Worm (Caenorhabditis elegans): ENCODE measurements around the gene F53H4.2.

The F53H4.2 gene

DNA sequence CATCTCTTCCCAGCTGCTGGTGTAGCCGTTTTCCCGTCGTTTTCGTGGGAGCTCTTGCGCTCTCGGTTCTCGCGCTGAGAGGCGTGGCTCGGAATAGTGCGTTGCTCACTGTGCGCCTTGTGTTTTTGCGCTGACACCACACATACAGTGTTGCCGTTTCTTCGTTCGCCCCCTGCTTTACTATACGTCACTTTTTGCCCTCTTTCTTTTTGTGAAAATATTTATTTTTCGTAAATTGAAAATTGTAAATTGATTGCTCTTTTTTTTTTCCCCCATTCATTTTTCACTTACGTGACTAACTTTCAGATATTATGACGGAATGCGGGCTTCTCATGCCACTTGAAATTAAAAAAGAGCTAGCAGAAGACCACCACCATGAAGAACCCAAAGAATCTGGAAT is 21.8 kb downstream of the F53H4.2 start, which contains the start of gene gmeb-2:
Gene gmeb-2 (plus strand): TSS at position 301 of the 400 bp plus-strand sequence.
- TF ChIP-seq ttx-3 (tag; optimal IDR thresholded peaks at IDR 0.05) (no peak), dve-1 (tag; optimal IDR thresholded peaks at IDR 0.05) (no peak), madf-2 (tag; optimal IDR thresholded peaks at IDR 0.05) (no peak), hlh-6 (tag; optimal IDR thresholded peaks at IDR 0.05) (no peak), ceh-48 (tag; optimal IDR thresholded peaks at IDR 0.05) (no peak), fkh-6 (tag; optimal IDR thresholded peaks at IDR 0.05) (no peak), ceh-2 (tag; optimal IDR thresholded peaks at IDR 0.05) (no peak), pros-1 (tag; optimal IDR thresholded peaks at IDR 0.05) (no peak), ceh-9 (tag; optimal IDR thresholded peaks at IDR 0.05) (no peak), unc-55 (GFP tag; optimal IDR thresholded peaks at IDR 0.05) (no peak), fax-1 (tag; optimal IDR thresholded peaks at IDR 0.05) (no peak), C38D4.7 (GFP tag; optimal IDR thresholded peaks at IDR 0.05) (no peak)

DNA sequence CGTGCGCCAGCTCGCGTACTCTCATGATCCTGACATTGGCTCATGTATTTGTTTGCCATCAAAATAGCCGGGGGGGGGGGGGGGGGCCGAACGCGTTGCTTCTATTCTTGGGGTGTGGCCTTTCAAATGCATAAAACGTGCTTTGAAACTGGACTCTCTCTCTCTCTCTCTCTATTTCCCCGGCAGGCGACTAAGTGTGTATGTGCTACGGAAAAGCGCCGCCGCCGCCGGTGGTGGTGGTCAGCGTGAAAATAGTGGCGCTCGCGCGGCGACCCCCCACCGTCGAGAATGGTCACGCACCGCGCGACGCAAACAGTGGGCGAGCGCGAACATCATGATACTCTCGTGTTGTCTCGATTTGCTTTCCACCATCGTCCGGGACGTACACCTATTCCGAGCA is 24.1 kb downstream of the F53H4.2 start:
- TF ChIP-seq ceh-48 (tag; optimal IDR thresholded peaks at IDR 0.05), result no peak
- no peak for TF ChIP-seq lim-6 (tag; optimal IDR thresholded peaks at IDR 0.05)
- no peak for TF ChIP-seq fkh-6 (tag; optimal IDR thresholded peaks at IDR 0.05)
- no peak for TF ChIP-seq ceh-31 (tag; optimal IDR thresholded peaks at IDR 0.05)
- TF ChIP-seq ceh-6 (GFP tag; optimal IDR thresholded peaks at IDR 0.05), result no peak
- TF ChIP-seq C38D4.7 (GFP tag; optimal IDR thresholded peaks at IDR 0.05), result no peak
- TF ChIP-seq unc-55 (GFP tag; optimal IDR thresholded peaks at IDR 0.05), result no peak
- no peak for TF ChIP-seq pros-1 (tag; optimal IDR thresholded peaks at IDR 0.05)
- TF ChIP-seq nfya-1 (tag; optimal IDR thresholded peaks at IDR 0.05), result no peak
- TF ChIP-seq ref-2 (tag; optimal IDR thresholded peaks at IDR 0.05), result peak; percentile 26
- peak; percentile 29 for TF ChIP-seq pha-2 (tag; optimal IDR thresholded peaks at IDR 0.05)
- TF ChIP-seq tbx-2 (tag; optimal IDR thresholded peaks at IDR 0.05), result no peak
- TF ChIP-seq che-1 (tag; optimal IDR thresholded peaks at IDR 0.05), result no peak
- no peak for TF ChIP-seq npax-4 (tag; optimal IDR thresholded peaks at IDR 0.05)
- TF ChIP-seq gmeb-2 (tag; optimal IDR thresholded peaks at IDR 0.05), result no peak
- TF ChIP-seq ceh-34 (tag; optimal IDR thresholded peaks at IDR 0.05), result peak; percentile 54
- no peak for TF ChIP-seq T23F11.4 (GFP tag; optimal IDR thresholded peaks at IDR 0.05)
- TF ChIP-seq ttx-3 (tag; optimal IDR thresholded peaks at IDR 0.05), result no peak
- TF ChIP-seq madf-2 (tag; optimal IDR thresholded peaks at IDR 0.05), result no peak
- TF ChIP-seq hlh-8 (tag; optimal IDR thresholded peaks at IDR 0.05), result no peak
- no peak for TF ChIP-seq ets-4 (tag; optimal IDR thresholded peaks at IDR 0.05)
- no peak for TF ChIP-seq ceh-14 (tag; optimal IDR thresholded peaks at IDR 0.05)
- TF ChIP-seq hlh-30 (tag; optimal IDR thresholded peaks at IDR 0.05; ENCODE audit: insufficient read depth), result no peak

DNA sequence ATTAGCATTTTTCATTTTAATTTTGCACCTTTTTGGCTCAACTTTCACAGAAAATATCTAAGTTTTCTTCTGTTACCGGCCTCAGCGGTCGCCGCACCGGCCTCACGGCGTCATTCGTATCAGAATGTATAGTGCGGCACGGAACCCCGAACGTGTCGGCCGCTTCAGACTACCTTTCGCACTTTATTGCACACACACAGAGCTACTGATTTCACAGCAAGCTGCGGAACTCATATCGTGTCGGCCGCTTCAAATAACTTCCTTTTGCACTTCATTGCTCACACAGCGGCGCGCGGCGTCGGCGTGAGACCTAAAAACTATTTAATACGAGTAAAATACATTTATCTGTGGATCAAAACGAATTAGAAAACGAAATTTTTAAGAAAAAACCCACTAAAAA is 27.5 kb downstream of the F53H4.2 start:
- TF ChIP-seq F13H6.1 (tag; optimal IDR thresholded peaks at IDR 0.05) (no peak), unc-3 (GFP tag; conservative IDR thresholded peaks at IDR 0.05) (no peak), unc-3 (tag; optimal IDR thresholded peaks at IDR 0.05) (no peak), unc-42 (tag; optimal IDR thresholded peaks at IDR 0.05) (no peak), ceh-6 (GFP tag; optimal IDR thresholded peaks at IDR 0.05) (no peak), C08G9.2 (tag; optimal IDR thresholded peaks at IDR 0.05) (no peak), ref-2 (tag; optimal IDR thresholded peaks at IDR 0.05) (no peak), lim-6 (tag; optimal IDR thresholded peaks at IDR 0.05) (no peak)

DNA sequence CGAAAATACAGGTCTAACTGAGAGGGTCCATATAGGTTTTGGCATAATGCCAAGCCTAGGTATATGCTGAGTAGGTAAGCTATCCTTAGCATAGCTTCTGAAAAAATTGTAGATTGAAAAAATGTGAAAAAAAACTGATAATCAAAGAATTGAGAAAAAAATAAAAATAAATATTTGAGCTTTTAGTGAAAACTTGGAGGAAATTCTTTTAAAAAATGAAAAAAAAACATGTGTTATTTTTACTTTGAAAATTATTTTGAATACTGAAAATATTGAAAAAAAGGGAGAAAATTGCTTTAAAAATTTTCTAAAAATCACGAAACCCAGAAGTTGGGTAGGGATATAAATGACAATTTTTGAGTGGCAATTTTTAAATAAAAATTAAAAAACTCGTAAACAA is 30.5 kb downstream of the F53H4.2 start, which contains the start of gene F53H4.3:
Gene F53H4.3 (minus strand): TSS at position 101 of the 400 bp plus-strand sequence.
- TF ChIP-seq fkh-10 (GFP tag; optimal IDR thresholded peaks at IDR 0.05), result no peak
- no peak for TF ChIP-seq hlh-15 (tag; optimal IDR thresholded peaks at IDR 0.05)
- TF ChIP-seq Y22D7AL.16 (tag; optimal IDR thresholded peaks at IDR 0.05), result no peak
- no peak for TF ChIP-seq mec-3 (tag; optimal IDR thresholded peaks at IDR 0.05; ENCODE audit: borderline replicate concordance)
- TF ChIP-seq odd-2 (tag; optimal IDR thresholded peaks at IDR 0.05), result no peak
- TF ChIP-seq unc-42 (tag; optimal IDR thresholded peaks at IDR 0.05), result no peak
- no peak for TF ChIP-seq fkh-6 (tag; optimal IDR thresholded peaks at IDR 0.05)
